Worm (Caenorhabditis elegans): ENCODE measurements around the gene math-41.
"Not testable (repeated sequence)": the region's sequence is repeated elsewhere in the genome, so short reads cannot be mapped to it uniquely, and the experiment has no call there.

- not testable (repeated sequence) for TF ChIP-seq klf-2 (GFP tag; conservative IDR thresholded peaks at IDR 0.05); flt-1 (GFP tag; IDR thresholded peaks at IDR 0.05); cog-1 (tag; optimal IDR thresholded peaks at IDR 0.05)
Observed at ce11 chrII:1861285-1861793, 36.9 kb downstream of the math-41 start, which contains the start of gene C16C4.18.

Measured in whole organism, midembryonic.